Fruit fly (Drosophila melanogaster): Measurements from ENCODE around the gene Prosalpha4.
A peak's percentile ranks its signal among the peaks of the same experiment; 100 is the strongest.

The Prosalpha4 gene

dm6 chrX:16313078-16313875, 37.2 kb downstream of the Prosalpha4 start, which contains the start of the genes CG9915 and SWIP (continued):
- peak; percentile 70 for TF ChIP-seq CG16813 (GFP tag; IDR thresholded peaks at IDR 0.05; ENCODE audit: partially characterized antibody)
- peak; percentile 66 for TF ChIP-seq cg (GFP tag; optimal IDR thresholded peaks at IDR 0.05)
- TF ChIP-seq Scr (GFP tag; IDR thresholded peaks at IDR 0.05; ENCODE audit: partially characterized antibody): peak; percentile 60
- TF ChIP-seq Dip2 (GFP tag; IDR thresholded peaks at IDR 0.05): no peak
- TF ChIP-seq CG5180 (GFP tag; optimal IDR thresholded peaks at IDR 0.05): no peak
- peak; percentile 23 for TF ChIP-seq CG17829 (tag; optimal IDR thresholded peaks at IDR 0.05)
- TF ChIP-seq gt (GFP tag; IDR thresholded peaks at IDR 0.05): no peak
- TF ChIP-seq CG15514 (GFP tag; optimal IDR thresholded peaks at IDR 0.05): peak; percentile 19
- TF ChIP-seq pum (GFP tag; optimal IDR thresholded peaks at IDR 0.05): no peak
- peak; percentile 95 for TF ChIP-seq CG30020 (tag; optimal IDR thresholded peaks at IDR 0.05)
- peak; percentile 4 for TF ChIP-seq CG9437 (GFP tag; optimal IDR thresholded peaks at IDR 0.05)
- TF ChIP-seq CG13287 (GFP tag; IDR thresholded peaks at IDR 0.05; ENCODE audit: partially characterized antibody): peak; percentile 47; the same call in 1 of the 2 replicates
- peak; percentile 97 for TF ChIP-seq pfk (GFP tag; optimal IDR thresholded peaks at IDR 0.05)
- TF ChIP-seq CG3281 (GFP tag; optimal IDR thresholded peaks at IDR 0.05): peak; percentile 27
- TF ChIP-seq Dref (GFP tag; IDR thresholded peaks at IDR 0.05): peak; percentile 68
- peak; percentile 39 for TF ChIP-seq CG13775 (GFP tag; optimal IDR thresholded peaks at IDR 0.05)
- no peak for TF ChIP-seq peb (GFP tag; IDR thresholded peaks at IDR 0.05)
- TF ChIP-seq dmrt11E (tag; optimal IDR thresholded peaks at IDR 0.05): peak; percentile 51
- peak; percentile 36; the same call in 1 of the 2 replicates for TF ChIP-seq slbo (GFP tag; IDR thresholded peaks at IDR 0.05)
- no peak for TF ChIP-seq CG14667 (GFP tag; IDR thresholded peaks at IDR 0.05)
- TF ChIP-seq CG2120 (GFP tag; optimal IDR thresholded peaks at IDR 0.05): peak; percentile 24
- no peak for TF ChIP-seq bab2 (GFP tag; optimal IDR thresholded peaks at IDR 0.05)
- peak; percentile 69 for TF ChIP-seq CG1024 (GFP tag; IDR thresholded peaks at IDR 0.05)
- 0 out of 2 replicates have a peak, but pooled peaks have one; percentile 14 for TF ChIP-seq CG31441 (GFP tag; IDR thresholded peaks at IDR 0.05)
- no peak for TF ChIP-seq ftz-f1 (GFP tag; optimal IDR thresholded peaks at IDR 0.05)
- peak; percentile 71 for TF ChIP-seq bbx (GFP tag; IDR thresholded peaks at IDR 0.05; ENCODE audit: partially characterized antibody)
- TF ChIP-seq Max (GFP tag; optimal IDR thresholded peaks at IDR 0.05): peak; percentile 21
- no peak for TF ChIP-seq bigmax (GFP tag; optimal IDR thresholded peaks at IDR 0.05)
- TF ChIP-seq Dll (GFP tag; IDR thresholded peaks at IDR 0.05; ENCODE audit: partially characterized antibody): peak; percentile 56
- peak; percentile 22 for TF ChIP-seq CG10979 (tag; optimal IDR thresholded peaks at IDR 0.05)
- TF ChIP-seq CG10462 (GFP tag; optimal IDR thresholded peaks at IDR 0.05): no peak
- peak; percentile 26; the same call in 1 of the 2 replicates for TF ChIP-seq Xrp1 (GFP tag; IDR thresholded peaks at IDR 0.05)
- peak; percentile 76 for TF ChIP-seq CG2116 (GFP tag; optimal IDR thresholded peaks at IDR 0.05)
- peak; percentile 67; the same call in 2 of the 3 replicates for TF ChIP-seq CG14860 (GFP tag; IDR thresholded peaks at IDR 0.05; ENCODE audit: partially characterized antibody)
- peak; percentile 44 for TF ChIP-seq CG12659 (GFP tag; optimal IDR thresholded peaks at IDR 0.05)
- TF ChIP-seq CG42726 (GFP tag; IDR thresholded peaks at IDR 0.05; ENCODE audit: partially characterized antibody): 0 out of 2 replicates have a peak, but pooled peaks have one; percentile 33
- TF ChIP-seq vnd (GFP tag; IDR thresholded peaks at IDR 0.05; ENCODE audit: partially characterized antibody): peak; percentile 70
- TF ChIP-seq CG7963 (GFP tag; IDR thresholded peaks at IDR 0.05; ENCODE audit: partially characterized antibody): peak; percentile 84
- TF ChIP-seq CG30431 (GFP tag; optimal IDR thresholded peaks at IDR 0.05): no peak
- TF ChIP-seq CG17361 (GFP tag; IDR thresholded peaks at IDR 0.05): peak; percentile 46; the same call in 1 of the 3 replicates
- TF ChIP-seq Trl (optimal IDR thresholded peaks at IDR 0.05): no peak
- no peak for TF ChIP-seq Trl (GFP tag; optimal IDR thresholded peaks at IDR 0.05)
- peak in 1 of 3 experiments; percentile 53 for TF ChIP-seq lola (GFP tag; optimal IDR thresholded peaks at IDR 0.05)
- no peak for TF ChIP-seq Six4 (GFP tag; optimal IDR thresholded peaks at IDR 0.05)
- TF ChIP-seq Med (GFP tag): peak; percentile 68
- peak; percentile 79; the same call in 2 of the 3 replicates for TF ChIP-seq Opbp (GFP tag; IDR thresholded peaks at IDR 0.05; ENCODE audit: partially characterized antibody)
- TF ChIP-seq CG43689 (GFP tag; IDR thresholded peaks at IDR 0.05): no peak
